Fruit fly (Drosophila melanogaster): Measurements from ENCODE around the gene Ugt303A1.

DNA sequence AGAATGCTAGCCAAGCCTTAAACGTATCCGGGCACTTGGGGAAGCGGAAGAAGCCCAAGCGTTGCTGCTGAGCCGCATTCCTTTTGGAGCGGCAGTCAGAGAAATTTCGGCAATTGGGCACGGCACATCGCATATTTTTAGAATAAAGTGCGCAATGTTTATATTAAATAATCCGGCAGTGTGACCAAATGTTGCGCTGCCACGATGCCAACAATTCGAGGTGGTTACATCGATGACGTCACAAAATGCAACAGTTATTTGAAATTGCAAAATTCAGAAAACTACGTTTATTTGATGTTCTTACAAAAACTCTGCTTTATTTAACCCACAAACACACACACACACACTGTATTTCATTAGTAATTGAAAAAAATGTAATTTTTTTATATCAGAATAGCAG, 44.6 kb downstream of the Ugt303A1 start, which contains the start of gene CG6689:
- TF ChIP-seq fru (optimal IDR thresholded peaks at IDR 0.05) = no peak
- no peak for TF ChIP-seq psq (GFP tag; optimal IDR thresholded peaks at IDR 0.05)
- TF ChIP-seq lbe (GFP tag; optimal IDR thresholded peaks at IDR 0.05) = no peak
- no peak for TF ChIP-seq CG6791 (GFP tag; IDR thresholded peaks at IDR 0.05; ENCODE audit: partially characterized antibody)
- no peak for TF ChIP-seq maf-S (GFP tag; optimal IDR thresholded peaks at IDR 0.05)
- TF ChIP-seq CG16863 (GFP tag; optimal IDR thresholded peaks at IDR 0.05) = no peak
- peak; percentile 100 for TF ChIP-seq CG6689 (GFP tag; IDR thresholded peaks at IDR 0.05)
